Fruit fly (Drosophila melanogaster): ENCODE measurements around the gene fh.

Gene fh

dm6 chrX:9196362-9196761 is 47.5 kb upstream of the fh start, which contains the start of gene CG12118 (continued):
- TF ChIP-seq mld (GFP tag; IDR thresholded peaks at IDR 0.05; ENCODE audit: partially characterized antibody) (peak; percentile 90; the same call in 2 of the 3 replicates), CG2202 (tag; optimal IDR thresholded peaks at IDR 0.05) (peak; percentile 39), Asciz (GFP tag; optimal IDR thresholded peaks at IDR 0.05) (no peak), CG14965 (GFP tag; optimal IDR thresholded peaks at IDR 0.05; ENCODE audit: borderline replicate concordance) (no peak), Aef1 (GFP tag; IDR thresholded peaks at IDR 0.05) (peak; percentile 75), Tbp (GFP tag; optimal IDR thresholded peaks at IDR 0.05) (no peak), NC2β (GFP tag; optimal IDR thresholded peaks at IDR 0.05) (peak; percentile 46), NFAT (GFP tag; IDR thresholded peaks at IDR 0.05) (peak; percentile 78), Max (GFP tag; optimal IDR thresholded peaks at IDR 0.05) (peak; percentile 73), CG9817 (tag; optimal IDR thresholded peaks at IDR 0.05) (peak; percentile 74), CG10147 (GFP tag; optimal IDR thresholded peaks at IDR 0.05) (peak; percentile 69), Atf-2 (GFP tag; optimal IDR thresholded peaks at IDR 0.05) (peak; percentile 9), CG3281 (GFP tag; optimal IDR thresholded peaks at IDR 0.05) (peak; percentile 47), Trl (optimal IDR thresholded peaks at IDR 0.05) (no peak), Trl (GFP tag; optimal IDR thresholded peaks at IDR 0.05) (peak; percentile 55), Xrp1 (GFP tag; IDR thresholded peaks at IDR 0.05) (peak; percentile 80), CG10321 (GFP tag; IDR thresholded peaks at IDR 0.05) (peak; percentile 56; the same call in 1 of the 2 replicates), zfh1 (GFP tag; IDR thresholded peaks at IDR 0.05) (peak; percentile 89), Ets97D (GFP tag; optimal IDR thresholded peaks at IDR 0.05) (peak; percentile 36), GATAe (GFP tag; conservative IDR thresholded peaks at IDR 0.05) (no peak; the same call in 1 of the 2 replicates), odd (GFP tag; optimal IDR thresholded peaks at IDR 0.05) (peak; percentile 43), nmo (GFP tag; optimal IDR thresholded peaks at IDR 0.05) (peak; percentile 85), tna (GFP tag; IDR thresholded peaks at IDR 0.05; ENCODE audit: partially characterized antibody) (peak; percentile 81; the same call in 1 of the 2 replicates), sna (GFP tag; IDR thresholded peaks at IDR 0.05; ENCODE audit: partially characterized antibody) (peak; percentile 95), cato (GFP tag; optimal IDR thresholded peaks at IDR 0.05; ENCODE audit: borderline replicate concordance) (peak; percentile 64), inv (GFP tag; IDR thresholded peaks at IDR 0.05; ENCODE audit: partially characterized antibody) (peak; percentile 73), Ada2b (GFP tag; IDR thresholded peaks at IDR 0.05) (peak; percentile 75), CTCF (GFP tag; optimal IDR thresholded peaks at IDR 0.05) (no peak), gem (tag; optimal IDR thresholded peaks at IDR 0.05) (peak; percentile 91), B-H2 (GFP tag; optimal IDR thresholded peaks at IDR 0.05) (peak; percentile 81), croc (GFP tag; conservative IDR thresholded peaks at IDR 0.05) (peak; percentile 39; the same call in 2 of the 3 replicates), CG13894 (tag; optimal IDR thresholded peaks at IDR 0.05) (peak; percentile 75), repo (GFP tag; optimal IDR thresholded peaks at IDR 0.05) (no peak), btn (GFP tag; optimal IDR thresholded peaks at IDR 0.05) (no peak), scrt (GFP tag; optimal IDR thresholded peaks at IDR 0.05) (peak; percentile 43), CG16815 (GFP tag; optimal IDR thresholded peaks at IDR 0.05) (peak; percentile 55), CG18476 (GFP tag; optimal IDR thresholded peaks at IDR 0.05) (peak; percentile 73), CG4707 (GFP tag; optimal IDR thresholded peaks at IDR 0.05) (no peak), Lpt (GFP tag; optimal IDR thresholded peaks at IDR 0.05) (no peak), grn (GFP tag; optimal IDR thresholded peaks at IDR 0.05) (peak; percentile 21), CG17385 (GFP tag; optimal IDR thresholded peaks at IDR 0.05) (peak; percentile 71), org-1 (GFP tag; optimal IDR thresholded peaks at IDR 0.05) (peak; percentile 28), pum (GFP tag; optimal IDR thresholded peaks at IDR 0.05) (no peak), stwl (tag; optimal IDR thresholded peaks at IDR 0.05) (peak; percentile 35), gsb (GFP tag; IDR thresholded peaks at IDR 0.05) (peak; percentile 33; the same call in 1 of the 2 replicates), tup (GFP tag; optimal IDR thresholded peaks at IDR 0.05) (peak; percentile 34), so (GFP tag; IDR thresholded peaks at IDR 0.05) (peak; percentile 56; the same call in 1 of the 3 replicates), ash1 (GFP tag; optimal IDR thresholded peaks at IDR 0.05) (no peak), CG2875 (GFP tag; optimal IDR thresholded peaks at IDR 0.05) (peak; percentile 44), CG7839 (tag; optimal IDR thresholded peaks at IDR 0.05) (peak; percentile 76), Mrtf (GFP tag; IDR thresholded peaks at IDR 0.05) (no peak)
